Worm (Caenorhabditis elegans): ENCODE measurements around the gene utx-1.
"Not testable (repeated sequence)": the region's sequence is repeated elsewhere in the genome, so short reads cannot be mapped to it uniquely, and the experiment has no call there.

Gene utx-1

ce11 chrX:8608756-8609155, 51.8 kb downstream of the utx-1 start:
- TF ChIP-seq scrt-1 (GFP tag; IDR thresholded peaks at IDR 0.05) (no peak), hnd-1 (tag; optimal IDR thresholded peaks at IDR 0.05) (no peak), ceh-13 (GFP tag; optimal IDR thresholded peaks at IDR 0.05) (no peak), hmbx-1 (tag; optimal IDR thresholded peaks at IDR 0.05) (no peak), flt-1 (GFP tag; IDR thresholded peaks at IDR 0.05) (no peak), tra-4 (tag; optimal IDR thresholded peaks at IDR 0.05) (no peak), ama-1 (optimal IDR thresholded peaks at IDR 0.05) (no peak), F13C5.2 (tag; optimal IDR thresholded peaks at IDR 0.05) (no peak), ets-7 (tag; optimal IDR thresholded peaks at IDR 0.05) (no peak), pes-1 (GFP tag; IDR thresholded peaks at IDR 0.05) (no peak), aly-1 (tag; optimal IDR thresholded peaks at IDR 0.05) (no peak), tbx-37 (GFP tag; conservative IDR thresholded peaks at IDR 0.05) (no peak; the same call in 1 of the 2 replicates), B0310.2 (tag; optimal IDR thresholded peaks at IDR 0.05) (no peak)

ce11 chrX:8610606-8611005, 53.7 kb downstream of the utx-1 start, which contains the start of gene K01A12.4:
K01A12.4 (plus strand) TSS chrX:8610906.
- TF ChIP-seq ceh-36 (tag; optimal IDR thresholded peaks at IDR 0.05); ets-7 (tag; optimal IDR thresholded peaks at IDR 0.05); tbx-11 (GFP tag; IDR thresholded peaks at IDR 0.05): not testable (repeated sequence)

- TF ChIP-seq pes-1 (GFP tag; IDR thresholded peaks at IDR 0.05) = no peak
Observed at ce11 chrX:8612278-8612677, 55.3 kb downstream of the utx-1 start.
